Worm (Caenorhabditis elegans): Measurements from ENCODE around the gene ani-3.
"Not testable (repeated sequence)": the region's sequence is repeated elsewhere in the genome, so short reads cannot be mapped to it uniquely, and the experiment has no call there.

Gene ani-3

DNA sequence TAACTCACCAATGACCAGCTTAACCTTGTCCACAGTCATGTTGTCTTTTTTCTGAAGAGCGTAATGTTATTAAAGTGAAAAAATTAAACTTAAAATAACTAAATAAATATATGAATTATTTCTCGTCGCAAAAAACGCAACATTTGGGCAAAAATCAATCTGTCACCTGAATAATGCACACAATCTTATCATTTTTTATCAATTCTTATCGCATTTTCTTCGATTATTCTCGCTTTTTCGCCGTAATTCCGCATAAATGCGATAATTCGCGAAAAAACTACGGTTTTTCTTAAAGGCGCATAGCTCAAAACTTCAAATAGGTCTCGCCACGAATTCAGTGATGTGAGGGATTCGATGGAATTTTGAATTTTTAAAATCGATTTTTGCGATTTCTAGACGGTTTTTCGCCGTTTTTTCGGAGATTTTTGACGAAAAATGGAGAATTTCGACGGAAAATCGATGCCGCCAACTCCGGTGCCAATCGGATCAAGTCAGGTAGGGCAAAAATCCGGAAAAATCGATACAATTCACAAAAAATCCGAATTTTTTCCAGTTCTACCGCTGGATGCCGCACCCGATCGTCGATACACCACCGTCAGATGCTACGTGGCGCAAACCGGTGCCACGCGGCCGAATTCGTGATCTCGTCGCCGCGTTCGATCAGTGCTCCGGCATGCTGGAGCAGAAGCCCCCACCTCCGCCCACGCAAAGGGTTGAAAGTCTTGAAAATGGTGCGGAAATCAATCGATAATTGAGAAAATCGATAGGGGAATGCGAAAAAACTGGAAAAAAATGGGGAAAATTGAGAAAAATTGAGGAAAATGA is at the start of gene ani-3, which contains the start of gene Y43F8C.13:
Gene ani-3, plus strand, starts transcription at position 385 of the 825 bp plus-strand sequence.
Gene Y43F8C.13, minus strand, starts transcription at position 51 of the 825 bp plus-strand sequence.
- TF ChIP-seq unc-62 (GFP tag; optimal IDR thresholded peaks at IDR 0.05) = no peak

- TF ChIP-seq unc-62 (GFP tag; optimal IDR thresholded peaks at IDR 0.05) = no peak
Measured at ce11 chrV:19655151-19655550, 42.4 kb upstream of the ani-3 start, which contains the start of gene dmd-3. Gene dmd-3, minus strand, starts transcription at chrV:19655251.

DNA sequence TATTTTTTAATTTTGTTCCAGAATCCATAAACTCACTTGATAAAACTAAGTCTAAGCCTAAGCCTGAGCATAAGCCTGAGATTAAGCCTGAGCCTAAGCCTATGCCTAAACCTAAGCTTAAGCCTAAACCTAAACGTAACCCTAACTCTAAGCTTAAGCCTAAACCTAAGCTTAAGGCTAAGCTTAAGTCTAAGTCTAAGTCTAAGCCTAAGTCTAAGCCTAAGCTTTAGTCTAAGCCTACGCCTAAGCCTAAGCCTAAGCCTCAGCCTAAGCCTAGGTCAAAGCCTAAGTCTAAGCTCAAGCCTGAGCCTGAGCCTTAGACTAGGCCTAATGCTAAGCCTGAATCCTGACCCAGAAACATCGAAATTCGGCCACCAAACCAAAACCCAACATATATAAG is 33.0 kb upstream of the ani-3 start:
- no peak for TF ChIP-seq unc-62 (GFP tag; optimal IDR thresholded peaks at IDR 0.05)

DNA sequence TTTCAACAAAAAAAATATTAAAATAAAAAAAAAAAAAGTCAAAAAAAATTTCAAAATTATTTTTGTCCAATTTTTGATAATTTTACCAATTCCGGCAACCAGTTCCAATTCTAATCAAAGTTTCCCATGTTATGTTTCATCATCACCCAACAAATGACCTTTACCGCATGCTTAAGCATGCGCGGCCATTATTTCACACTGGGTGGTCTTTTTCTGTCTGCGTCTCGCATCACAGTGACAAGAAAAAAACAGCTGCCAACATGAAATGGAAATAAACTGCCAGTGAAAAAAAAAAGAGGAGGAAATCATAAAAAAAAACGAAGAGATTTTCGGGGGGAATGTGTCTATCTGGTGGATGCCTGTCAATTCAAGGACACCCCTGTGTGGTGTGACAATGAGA is 31.2 kb upstream of the ani-3 start:
- TF ChIP-seq unc-62 (GFP tag; optimal IDR thresholded peaks at IDR 0.05) = no peak

ce11 chrV:19667716-19668115 is 29.8 kb upstream of the ani-3 start:
- TF ChIP-seq unc-62 (GFP tag; optimal IDR thresholded peaks at IDR 0.05) = no peak

- no peak for TF ChIP-seq unc-62 (GFP tag; optimal IDR thresholded peaks at IDR 0.05)
Measured at ce11 chrV:19668213-19668612, 29.3 kb upstream of the ani-3 start.

DNA sequence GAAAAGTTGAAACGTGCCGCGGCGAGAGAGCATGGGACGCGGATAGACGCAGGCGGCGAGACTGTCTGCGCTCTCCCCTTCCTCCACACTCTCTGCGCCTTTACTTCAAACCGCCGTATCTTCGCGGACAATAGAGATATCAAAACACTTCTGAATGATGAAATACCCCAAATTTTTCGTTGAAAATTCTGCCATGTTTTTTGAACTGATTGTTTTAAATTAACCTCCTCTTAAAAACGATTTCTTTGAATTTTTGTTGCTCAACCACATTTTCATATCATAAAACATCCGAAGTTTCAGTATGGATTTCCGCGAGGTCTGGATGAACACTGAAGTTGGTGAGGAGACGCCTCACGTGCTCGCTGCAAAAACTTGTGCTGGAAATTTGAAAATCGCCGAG is 27.6 kb upstream of the ani-3 start, which contains the start of gene Y43F8C.11:
Gene Y43F8C.11, plus strand, starts transcription at position 301 of the 400 bp plus-strand sequence.
- TF ChIP-seq unc-62 (GFP tag; optimal IDR thresholded peaks at IDR 0.05) = no peak

ce11 chrV:19670866-19671265 is 26.7 kb upstream of the ani-3 start:
- TF ChIP-seq unc-62 (GFP tag; optimal IDR thresholded peaks at IDR 0.05) = no peak

ce11 chrV:19671816-19672215 is 25.7 kb upstream of the ani-3 start:
- no peak for TF ChIP-seq unc-62 (GFP tag; optimal IDR thresholded peaks at IDR 0.05)

- TF ChIP-seq unc-62 (GFP tag; optimal IDR thresholded peaks at IDR 0.05) = no peak
Measured at ce11 chrV:19672357-19672756, 25.2 kb upstream of the ani-3 start.

- TF ChIP-seq unc-62 (GFP tag; optimal IDR thresholded peaks at IDR 0.05) = no peak
Measured at ce11 chrV:19673298-19673903, 24.1 kb upstream of the ani-3 start.

DNA sequence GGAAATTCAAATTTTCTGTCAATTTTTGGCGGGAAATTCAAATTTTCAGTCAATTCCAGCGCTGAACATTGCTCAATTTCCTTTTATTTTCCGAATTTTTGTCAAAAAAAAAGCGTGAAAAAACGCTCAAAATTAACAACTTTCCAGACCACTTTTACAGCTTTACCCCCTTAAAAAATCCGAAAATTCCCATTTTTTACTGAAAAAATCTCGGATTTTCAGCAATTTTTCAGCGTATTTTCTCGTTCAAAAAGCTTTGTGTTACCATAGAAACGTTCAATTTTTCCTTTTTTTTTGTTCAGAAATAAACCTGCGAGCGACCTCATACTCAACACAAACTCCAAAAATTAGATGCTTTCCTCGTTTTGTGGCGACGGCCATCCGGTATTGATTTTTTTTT is 23.0 kb upstream of the ani-3 start, which contains the start of gene mrp-7:
Gene mrp-7, plus strand, starts transcription at position 301 of the 400 bp plus-strand sequence.
- no peak for TF ChIP-seq unc-62 (GFP tag; optimal IDR thresholded peaks at IDR 0.05)

ce11 chrV:19691271-19691886 is 6.2 kb upstream of the ani-3 start:
- TF ChIP-seq unc-62 (GFP tag; optimal IDR thresholded peaks at IDR 0.05) = no peak

ce11 chrV:19691954-19692353 is 5.6 kb upstream of the ani-3 start:
- no peak for TF ChIP-seq unc-62 (GFP tag; optimal IDR thresholded peaks at IDR 0.05)

ce11 chrV:19708849-19709248 is 11.3 kb downstream of the ani-3 start, which contains the start of gene srv-3:
Gene srv-3, minus strand, starts transcription at chrV:19708949.
- TF ChIP-seq unc-62 (GFP tag; optimal IDR thresholded peaks at IDR 0.05) = no peak

ce11 chrV:19710514-19710913 is 13.0 kb downstream of the ani-3 start, which contains the start of gene Y43F8C.15:
Gene Y43F8C.15, minus strand, starts transcription at chrV:19710614.
- not testable (repeated sequence) for TF ChIP-seq unc-62 (GFP tag; optimal IDR thresholded peaks at IDR 0.05)

Measured in whole organism, dauer.